Worm (Caenorhabditis elegans): ENCODE measurements around the gene pgp-14.

- TF ChIP-seq egl-13 (tag; optimal IDR thresholded peaks at IDR 0.05) (no peak), nhr-77 (tag; optimal IDR thresholded peaks at IDR 0.05) (no peak), pqm-1 (tag; optimal IDR thresholded peaks at IDR 0.05) (no peak), nhr-11 (tag; optimal IDR thresholded peaks at IDR 0.05) (no peak), nhr-237 (tag; optimal IDR thresholded peaks at IDR 0.05) (no peak), snpc-4 (tag; optimal IDR thresholded peaks at IDR 0.05) (no peak), ama-1 (optimal IDR thresholded peaks at IDR 0.05) (no peak), blmp-1 (tag; optimal IDR thresholded peaks at IDR 0.05) (no peak), F16B12.6 (tag; optimal IDR thresholded peaks at IDR 0.05) (no peak), zag-1 (tag; optimal IDR thresholded peaks at IDR 0.05) (no peak), nhr-84 (tag; optimal IDR thresholded peaks at IDR 0.05) (no peak), elt-3 (tag; optimal IDR thresholded peaks at IDR 0.05) (no peak), nhr-12 (tag; optimal IDR thresholded peaks at IDR 0.05) (no peak), hlh-4 (tag; optimal IDR thresholded peaks at IDR 0.05) (no peak)
Observed at ce11 chrX:12759010-12759409, 9.6 kb upstream of the pgp-14 start.
